Worm (Caenorhabditis elegans): ENCODE data around the gene F13A7.12.

Gene F13A7.12

DNA sequence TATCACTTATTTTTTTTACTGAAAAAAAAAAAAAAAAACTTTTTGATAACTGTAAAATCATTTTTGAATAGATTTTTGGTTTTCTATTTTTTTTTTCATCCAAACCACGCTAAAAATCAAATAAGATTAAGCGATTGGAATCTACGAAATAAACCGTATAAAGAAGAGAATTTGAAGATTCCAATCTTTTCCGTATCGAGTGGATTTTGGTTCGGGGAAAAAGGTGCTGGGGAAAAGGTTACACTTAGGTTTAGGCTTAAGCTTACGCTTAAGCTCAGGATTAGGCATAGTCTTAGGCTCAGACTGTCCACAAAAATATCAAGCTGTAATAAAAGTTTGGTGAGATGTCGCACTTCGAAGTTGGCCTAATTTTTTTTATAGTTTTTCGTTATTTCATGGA is at the start of gene F13A7.12:
TSS of gene F13A7.12 (plus strand) at position 301 of the 400 bp plus-strand sequence.
- TF ChIP-seq lin-35 (GFP tag; optimal IDR thresholded peaks at IDR 0.05) (no peak), vab-15 (tag; optimal IDR thresholded peaks at IDR 0.05) (no peak), nhr-47 (tag; optimal IDR thresholded peaks at IDR 0.05) (no peak), alr-1 (tag; optimal IDR thresholded peaks at IDR 0.05; ENCODE audit: borderline replicate concordance) (no peak), efl-3 (GFP tag; optimal IDR thresholded peaks at IDR 0.05) (no peak), hlh-17 (GFP tag; optimal IDR thresholded peaks at IDR 0.05; ENCODE audit: borderline replicate concordance) (no peak), lin-14 (GFP tag; optimal IDR thresholded peaks at IDR 0.05) (no peak), mep-1 (tag; optimal IDR thresholded peaks at IDR 0.05) (no peak), aha-1 (tag; optimal IDR thresholded peaks at IDR 0.05) (no peak), fkh-10 (GFP tag; optimal IDR thresholded peaks at IDR 0.05) (no peak), nhr-12 (tag; optimal IDR thresholded peaks at IDR 0.05) (no peak), swsn-7 (tag; optimal IDR thresholded peaks at IDR 0.05) (no peak), nhr-71 (tag; optimal IDR thresholded peaks at IDR 0.05) (no peak), nhr-76 (tag; optimal IDR thresholded peaks at IDR 0.05) (no peak), Y116A8C.19 (tag; optimal IDR thresholded peaks at IDR 0.05; ENCODE audit: borderline replicate concordance) (no peak), mdl-1 (tag; optimal IDR thresholded peaks at IDR 0.05) (no peak)

DNA sequence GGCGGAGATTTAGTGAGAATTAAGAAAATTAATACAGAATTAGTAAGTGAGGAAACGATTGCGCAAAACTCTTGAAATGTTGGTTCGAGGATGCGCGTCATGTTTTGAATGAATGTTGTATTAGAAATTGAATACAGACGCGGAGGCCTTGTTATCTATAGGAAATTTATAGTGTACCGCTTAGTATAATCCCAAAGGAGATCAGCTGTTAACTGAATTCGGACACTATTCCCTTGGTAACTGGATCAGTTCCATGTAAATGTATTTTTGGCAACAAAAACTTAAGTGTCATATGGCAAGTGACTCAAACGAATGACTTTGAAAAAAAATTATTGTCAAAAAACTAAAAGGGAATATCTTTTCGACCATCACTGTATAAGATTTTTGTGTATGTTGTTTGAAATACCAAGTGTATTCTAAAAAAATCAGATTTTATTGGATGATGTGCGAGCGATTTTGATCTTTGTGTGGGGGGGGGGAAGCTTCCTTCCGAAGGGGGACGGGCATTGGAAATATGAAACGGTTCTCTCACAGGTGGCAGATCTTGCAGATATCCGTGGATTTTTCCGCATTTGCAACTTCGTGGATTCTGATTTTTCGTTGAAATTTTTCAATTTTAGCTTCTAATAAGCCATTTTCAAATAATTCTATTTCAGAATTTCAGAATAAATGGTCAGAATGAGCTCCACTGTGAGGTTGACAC is 49.3 kb upstream of the F13A7.12 start, which contains the start of the genes W08G11.5 and W08G11.1:
TSS of gene W08G11.5 (minus strand) at position 101 of the 703 bp plus-strand sequence.
TSS of gene W08G11.1 (plus strand) at position 653 of the 703 bp plus-strand sequence.
- TF ChIP-seq jun-1 (tag; optimal IDR thresholded peaks at IDR 0.05): no peak
- TF ChIP-seq egl-13 (tag; optimal IDR thresholded peaks at IDR 0.05): no peak
- TF ChIP-seq nhr-71 (tag; optimal IDR thresholded peaks at IDR 0.05): no peak
- TF ChIP-seq mdl-1 (tag; optimal IDR thresholded peaks at IDR 0.05): no peak
- TF ChIP-seq nhr-28 (tag; optimal IDR thresholded peaks at IDR 0.05): no peak
- no peak for TF ChIP-seq unc-62 (GFP tag; optimal IDR thresholded peaks at IDR 0.05)
- TF ChIP-seq ztf-4 (tag; optimal IDR thresholded peaks at IDR 0.05): no peak
- TF ChIP-seq fos-1 (tag; optimal IDR thresholded peaks at IDR 0.05): no peak
- TF ChIP-seq ets-5 (GFP tag; IDR thresholded peaks at IDR 0.05): no peak
- no peak for TF ChIP-seq efl-3 (GFP tag; optimal IDR thresholded peaks at IDR 0.05)
- no peak for TF ChIP-seq xbp-1 (tag; optimal IDR thresholded peaks at IDR 0.05)

DNA sequence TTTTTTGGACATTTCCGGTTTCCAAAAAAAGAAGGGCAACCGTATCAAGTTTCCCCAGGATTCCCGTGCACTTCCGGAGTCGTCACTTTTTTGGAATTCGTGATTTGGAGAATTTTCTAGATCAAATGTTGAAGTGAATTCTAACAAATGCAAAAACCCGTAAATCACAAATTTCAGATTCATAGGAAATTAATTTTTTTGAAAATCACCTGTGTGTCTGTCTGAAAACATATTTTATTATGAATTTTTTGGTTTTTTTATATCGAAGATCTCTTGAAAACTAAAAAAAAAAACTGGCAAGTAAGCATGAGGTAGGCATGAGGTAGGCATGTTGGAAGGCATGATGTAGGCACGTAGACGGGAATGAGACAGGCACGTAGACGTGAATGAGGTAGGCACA is 45.8 kb upstream of the F13A7.12 start:
- TF ChIP-seq sptf-1 (tag; optimal IDR thresholded peaks at IDR 0.05) (no peak), hlh-4 (tag; optimal IDR thresholded peaks at IDR 0.05) (peak; percentile 69)

DNA sequence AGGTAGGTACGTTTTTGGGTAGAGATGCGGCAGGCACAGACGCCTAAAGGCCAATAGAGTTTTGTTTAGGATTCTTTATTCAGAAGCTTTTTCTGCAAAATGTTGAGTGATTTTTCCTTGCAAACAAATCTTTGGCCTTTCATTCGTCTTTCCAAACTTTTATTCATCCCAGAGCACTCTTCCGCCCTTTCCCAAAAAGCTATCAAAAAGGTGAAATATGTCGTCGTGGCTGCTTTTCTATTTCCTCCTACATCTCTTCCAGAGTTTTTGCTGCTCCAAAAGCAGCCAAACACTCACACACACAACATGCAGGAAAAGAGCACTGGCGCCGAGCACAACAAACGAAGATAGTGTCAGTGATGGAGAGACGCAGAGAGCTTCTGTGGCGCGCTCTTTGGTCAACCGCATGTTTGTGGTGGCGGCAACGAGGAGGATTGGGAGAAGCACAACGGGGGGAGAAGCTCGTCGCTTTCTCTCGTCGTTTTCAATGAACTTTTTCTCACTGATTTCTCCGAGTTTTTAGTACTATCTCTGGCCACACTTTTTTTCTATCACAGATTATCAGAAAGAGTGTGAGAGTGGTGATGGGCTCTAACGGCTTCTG is 45.0 kb upstream of the F13A7.12 start:
- TF ChIP-seq mdl-1 (tag; optimal IDR thresholded peaks at IDR 0.05) (peak in 1 of 2 experiments; percentile 39), ets-5 (GFP tag; IDR thresholded peaks at IDR 0.05) (no peak), F16B12.6 (tag; optimal IDR thresholded peaks at IDR 0.05) (no peak), dsc-1 (tag; optimal IDR thresholded peaks at IDR 0.05) (peak; percentile 49), isw-1 (GFP tag; IDR thresholded peaks at IDR 0.05) (peak; percentile 17; the same call in 1 of the 2 replicates), lin-39 (tag; optimal IDR thresholded peaks at IDR 0.05) (no peak), nhr-237 (tag; optimal IDR thresholded peaks at IDR 0.05) (no peak), ceh-63 (GFP tag; optimal IDR thresholded peaks at IDR 0.05) (no peak), egl-27 (tag; optimal IDR thresholded peaks at IDR 0.05) (no peak), lin-35 (GFP tag; optimal IDR thresholded peaks at IDR 0.05) (peak; percentile 46 to 51), sptf-1 (tag; optimal IDR thresholded peaks at IDR 0.05) (no peak), C16A3.4 (tag; optimal IDR thresholded peaks at IDR 0.05) (no peak), nhr-47 (tag; optimal IDR thresholded peaks at IDR 0.05) (peak; percentile 67), elt-3 (tag; optimal IDR thresholded peaks at IDR 0.05) (no peak), snu-23 (GFP tag; optimal IDR thresholded peaks at IDR 0.05) (peak; percentile 48), pax-3 (tag; optimal IDR thresholded peaks at IDR 0.05) (peak; percentile 22), tbx-2 (tag; optimal IDR thresholded peaks at IDR 0.05) (peak; percentile 40), nhr-90 (tag; optimal IDR thresholded peaks at IDR 0.05; ENCODE audit: poor library complexity) (no peak), lin-14 (GFP tag; optimal IDR thresholded peaks at IDR 0.05) (peak; percentile 89), fkh-4 (tag; optimal IDR thresholded peaks at IDR 0.05; ENCODE audit: borderline replicate concordance) (no peak), nhr-19 (GFP tag; conservative IDR thresholded peaks at IDR 0.05) (peak; percentile 64), C34B4.2 (tag; optimal IDR thresholded peaks at IDR 0.05) (no peak), ama-1 (optimal IDR thresholded peaks at IDR 0.05) (no peak), irx-1 (tag; optimal IDR thresholded peaks at IDR 0.05) (no peak), dpl-1 (GFP tag; optimal IDR thresholded peaks at IDR 0.05) (peak in 2 of 3 experiments; percentile 28 to 40)

All from whole organism, L1 larva.